Worm (Caenorhabditis elegans): ENCODE data around the gene sre-16.

DNA sequence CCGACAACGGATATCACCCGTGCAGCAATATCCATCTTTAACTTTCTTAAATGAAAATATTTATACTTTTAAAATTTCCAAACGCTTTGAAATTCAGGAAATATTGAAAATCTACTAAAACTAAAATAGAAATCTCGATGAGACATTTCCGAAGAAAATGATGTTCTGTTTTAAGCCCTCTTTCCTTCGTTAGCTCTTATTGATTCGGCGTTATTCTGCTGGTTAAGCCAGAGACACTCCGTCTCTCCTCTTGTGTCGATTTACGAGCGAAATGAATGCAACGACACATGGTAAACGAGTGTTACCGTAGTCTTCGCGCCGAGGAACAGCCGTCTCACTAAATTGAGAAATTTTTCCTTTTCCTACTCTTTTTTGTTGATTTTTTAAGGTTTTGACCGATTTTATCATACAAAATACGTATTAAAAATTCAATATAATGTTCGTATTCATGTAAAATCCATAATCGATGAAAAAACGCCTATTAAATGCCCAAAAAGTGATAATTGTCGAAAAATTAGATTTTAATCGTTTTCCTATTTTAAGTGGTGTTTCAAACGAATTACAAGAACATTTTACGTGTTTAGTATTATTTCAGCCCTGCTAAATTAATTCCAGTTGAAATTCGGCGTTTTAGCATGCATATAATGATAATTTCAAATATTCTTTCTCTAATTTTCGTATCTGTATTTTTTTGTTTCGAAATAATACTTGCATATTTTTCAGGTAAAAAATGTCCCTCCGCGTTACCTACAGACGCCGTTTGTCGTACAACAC is 32.5 kb upstream of the sre-16 start, which contains the start of the genes ppm-1.H and rpl-34:
- TF ChIP-seq zag-1 (tag; optimal IDR thresholded peaks at IDR 0.05) = peak; percentile 4
- TF ChIP-seq lin-11 (tag; optimal IDR thresholded peaks at IDR 0.05) = peak; percentile 59
- peak; percentile 10 for TF ChIP-seq egl-27 (tag; optimal IDR thresholded peaks at IDR 0.05)
- no peak for TF ChIP-seq ztf-11 (tag; optimal IDR thresholded peaks at IDR 0.05)
- TF ChIP-seq aly-2 (tag; optimal IDR thresholded peaks at IDR 0.05) = no peak
- no peak for TF ChIP-seq nhr-12 (tag; optimal IDR thresholded peaks at IDR 0.05)
- TF ChIP-seq ceh-82 (tag; optimal IDR thresholded peaks at IDR 0.05) = no peak
- peak; percentile 40 for TF ChIP-seq snpc-4 (tag; optimal IDR thresholded peaks at IDR 0.05)
- no peak for TF ChIP-seq nhr-237 (tag; optimal IDR thresholded peaks at IDR 0.05)
- TF ChIP-seq R02D3.7 (tag; optimal IDR thresholded peaks at IDR 0.05) = peak; percentile 45
- peak; percentile 18 for TF ChIP-seq sem-4 (tag; optimal IDR thresholded peaks at IDR 0.05)
- no peak for TF ChIP-seq elt-3 (tag; optimal IDR thresholded peaks at IDR 0.05)
- no peak for TF ChIP-seq unc-39 (tag; optimal IDR thresholded peaks at IDR 0.05)
